Worm (Caenorhabditis elegans): ENCODE results near the gene C25D7.5.

ce11 chrV:15088613-15089012, 36.2 kb downstream of the C25D7.5 start, which contains the start of gene C01G10.18:
- TF ChIP-seq C04F5.9 (tag; optimal IDR thresholded peaks at IDR 0.05), result no peak
- TF ChIP-seq nhr-12 (tag; optimal IDR thresholded peaks at IDR 0.05), result no peak
- TF ChIP-seq ztf-11 (tag; optimal IDR thresholded peaks at IDR 0.05), result no peak
- TF ChIP-seq nhr-237 (tag; optimal IDR thresholded peaks at IDR 0.05), result no peak
- TF ChIP-seq nhr-11 (tag; optimal IDR thresholded peaks at IDR 0.05), result no peak
- TF ChIP-seq sup-37 (GFP tag; optimal IDR thresholded peaks at IDR 0.05), result no peak
- TF ChIP-seq isw-1 (GFP tag; IDR thresholded peaks at IDR 0.05), result no peak
- no peak for TF ChIP-seq snpc-4 (tag; optimal IDR thresholded peaks at IDR 0.05)
- no peak for TF ChIP-seq nhr-71 (tag; optimal IDR thresholded peaks at IDR 0.05)
- TF ChIP-seq dsc-1 (tag; optimal IDR thresholded peaks at IDR 0.05), result no peak
- no peak for TF ChIP-seq mdl-1 (tag; optimal IDR thresholded peaks at IDR 0.05)
- no peak for TF ChIP-seq unc-62 (GFP tag; optimal IDR thresholded peaks at IDR 0.05)
- no peak for TF ChIP-seq elt-2 (tag; optimal IDR thresholded peaks at IDR 0.05)

Measured in whole organism, L1 larva.